Worm (Caenorhabditis elegans) whole organism, L2 larva: ENCODE measurements around the gene Y39A1A.2.

Experiments
- blmp-1 ChIP-seq: sonication (generic microtip); optimal IDR thresholded peaks from 2 replicates; lab custom pipeline; 2017; ENCODE audit warnings: missing genetic modification characterization, mild to moderate bottlenecking, missing compliant biosample characterization, antibody characterized with exemption, moderate library complexity; ENCODE audit not compliant: insufficient read depth
- lin-13 ChIP-seq: fragments of 150-350 bp; optimal IDR thresholded peaks from 2 replicates; lab custom pipeline; 2014; ENCODE audit warnings: missing biosample characterization, missing genetic modification reagents, missing genetic modification characterization
- lsy-2 ChIP-seq, 2 experiments: fragments of 150-350 bp in 1 of 2; sonication (generic microtip) in 1 of 2; optimal IDR thresholded peaks; 2 replicates each; lab custom pipeline; 2014 to 2017; ENCODE audit warnings: missing biosample characterization in 2 of 2, missing genetic modification characterization in 2 of 2
- nhr-23 ChIP-seq: fragments of 150-350 bp; optimal IDR thresholded peaks from 2 replicates; lab custom pipeline; 2014; ENCODE audit warnings: missing biosample characterization, missing genetic modification reagents, missing genetic modification characterization
- nhr-237 ChIP-seq: fragments of 150-350 bp; optimal IDR thresholded peaks from 2 replicates; lab custom pipeline; 2014; ENCODE audit warnings: missing biosample characterization, missing genetic modification characterization
- nhr-25 ChIP-seq: fragments of 150-350 bp; sonication (generic microtip); optimal IDR thresholded peaks from 3 replicates; lab custom pipeline; 2014; ENCODE audit warnings: missing biosample characterization, missing genetic modification characterization

ce11 chrIII:10599699-10600098 is 3.7 kb downstream of the Y39A1A.2 start:
- TF ChIP-seq blmp-1 (tag; lab: Kevin White, UChicago) (peak; percentile 1), nhr-23 (no peak), lsy-2 (tag; optimal IDR thresholded peaks at IDR 0.05; lab: Kevin White, UChicago) (peak; percentile 49 to 85), lin-13 (GFP tag; lab: Kevin White, UChicago) (peak; percentile 46), nhr-25 (tag; lab: Kevin White, UChicago) (peak; percentile 75), nhr-237 (tag; lab: Kevin White, UChicago) (no peak)
